Fruit fly (Drosophila melanogaster) whole organism, embryonic: ENCODE data around the gene CG42299.

Experiments
- Abd-B ChIP-seq: fragments of 200-800 bp; sonication (Bioruptor generic); optimal IDR thresholded peaks from 2 replicates; lab custom pipeline; 2018; ENCODE audit warnings: missing biosample characterization, mild to moderate bottlenecking, missing genetic modification characterization, moderate library complexity
- Awh ChIP-seq: fragments of 200-800 bp; sonication (Bioruptor generic); IDR thresholded peaks from 2 replicates; pipeline ENCODE4, ENCODE4 v1.3.6; 2022; ENCODE audit warnings: missing biosample characterization, missing genetic modification characterization
- Bdp1 ChIP-seq: fragments of 200-800 bp; sonication (Bioruptor generic); optimal IDR thresholded peaks from 3 replicates; lab custom pipeline; 2016; ENCODE audit warnings: missing biosample characterization, missing genetic modification characterization
- CG1024 ChIP-seq: fragments of 200-800 bp; sonication (Bioruptor generic); IDR thresholded peaks from 2 replicates; pipeline ENCODE4 v1.3.6; 2022; ENCODE audit warnings: missing biosample characterization, missing genetic modification characterization
- CG10565 ChIP-seq: fragments of 200-800 bp; sonication (Bioruptor generic); optimal IDR thresholded peaks from 3 replicates; lab custom pipeline; 2016; ENCODE audit warnings: missing biosample characterization, mild to moderate bottlenecking, missing genetic modification characterization
- CG13624 ChIP-seq: fragments of 200-800 bp; sonication (Bioruptor generic); optimal IDR thresholded peaks from 2 replicates; lab custom pipeline; 2016; ENCODE audit warnings: missing biosample characterization, missing genetic modification characterization
- CG14667 ChIP-seq: fragments of 200-800 bp; sonication (Bioruptor generic); IDR thresholded peaks from 2 replicates; pipeline ENCODE4 v1.3.6; 2022; ENCODE audit warnings: missing biosample characterization, missing genetic modification characterization
- CG1602 ChIP-seq: fragments of 200-800 bp; sonication (Bioruptor generic); optimal IDR thresholded peaks from 3 replicates; lab custom pipeline; 2016; ENCODE audit warnings: missing biosample characterization, missing genetic modification characterization
- CG31224 ChIP-seq: fragments of 200-800 bp; sonication (Bioruptor generic); IDR thresholded peaks from 2 replicates; pipeline ENCODE4 v1.3.6; 2022; ENCODE audit warnings: missing biosample characterization, missing genetic modification characterization
- CG34422 ChIP-seq: fragments of 200-800 bp; sonication (Bioruptor generic); IDR thresholded peaks from 3 replicates; pipeline ENCODE4 v1.3.6; 2022; ENCODE audit warnings: missing biosample characterization, missing genetic modification characterization
- CG42726 ChIP-seq: fragments of 200-800 bp; sonication (Bioruptor generic); IDR thresholded peaks from 2 replicates; pipeline ENCODE4 v1.3.6; 2022; ENCODE audit warnings: missing biosample characterization, missing genetic modification characterization; ENCODE audit not compliant: partially characterized antibody
- CG4424 ChIP-seq: fragments of 200-800 bp; sonication (Bioruptor generic); optimal IDR thresholded peaks from 3 replicates; lab custom pipeline; 2016; ENCODE audit warnings: missing biosample characterization, missing genetic modification characterization
- CG5245 ChIP-seq: fragments of 200-800 bp; sonication (Bioruptor generic); optimal IDR thresholded peaks from 3 replicates; lab custom pipeline; 2016; ENCODE audit warnings: missing biosample characterization, missing genetic modification characterization
- CG5953 ChIP-seq: fragments of 200-800 bp; sonication (Bioruptor generic); IDR thresholded peaks from 2 replicates; pipeline ENCODE4 v1.3.6; 2022; ENCODE audit warnings: missing biosample characterization, missing genetic modification characterization
- CG6175 ChIP-seq: fragments of 200-800 bp; sonication (Bioruptor generic); IDR thresholded peaks from 3 replicates; pipeline ENCODE4 v1.3.6; 2022; ENCODE audit warnings: missing biosample characterization, missing genetic modification characterization
- CG8281 ChIP-seq: fragments of 200-800 bp; sonication (Bioruptor generic); optimal IDR thresholded peaks from 2 replicates; lab custom pipeline; 2018; ENCODE audit warnings: missing biosample characterization, mild to moderate bottlenecking, missing genetic modification characterization, moderate library complexity
- CG8290 ChIP-seq, 3 experiments: fragments of 200-800 bp; sonication (Bioruptor generic); optimal IDR thresholded peaks; 2 replicates each; lab custom pipeline; 2016 to 2019; ENCODE audit warnings: missing biosample characterization in 3 of 3, missing genetic modification characterization in 3 of 3, mild to moderate bottlenecking in 2 of 3, moderate library complexity in 1 of 3
- CHES-1-like ChIP-seq: fragments of 200-800 bp; sonication (Bioruptor generic); optimal IDR thresholded peaks from 2 replicates; lab custom pipeline; 2016; ENCODE audit warnings: missing biosample characterization, missing genetic modification characterization
- CoRest ChIP-seq: fragments of 200-800 bp; sonication (Bioruptor generic); optimal IDR thresholded peaks from 3 replicates; lab custom pipeline; 2018; ENCODE audit warnings: missing biosample characterization, mild to moderate bottlenecking, missing genetic modification characterization, moderate library complexity
- CrebB ChIP-seq: fragments of 200-800 bp; sonication (Bioruptor generic); optimal IDR thresholded peaks from 3 replicates; lab custom pipeline; 2018; ENCODE audit warnings: missing biosample characterization, mild to moderate bottlenecking, missing genetic modification characterization
- Dad ChIP-seq: fragments of 200-800 bp; sonication (Bioruptor generic); optimal IDR thresholded peaks from 3 replicates; lab custom pipeline; 2016; ENCODE audit warnings: missing biosample characterization, missing genetic modification characterization
- Dfd ChIP-seq, 2 experiments: fragments of >200 bp; optimal IDR thresholded peaks; 2 replicates each; lab custom pipeline; 2017; ENCODE audit warnings: missing biosample characterization in 2 of 2, missing genetic modification characterization in 2 of 2
- Dip2 ChIP-seq: fragments of 200-800 bp; sonication (Bioruptor generic); IDR thresholded peaks from 2 replicates; pipeline ENCODE4 v1.3.6; 2022; ENCODE audit warnings: missing biosample characterization, missing genetic modification characterization
- Doc2 ChIP-seq: fragments of 200-800 bp; sonication (Bioruptor generic); IDR thresholded peaks from 2 replicates; pipeline ENCODE4 v1.3.6; 2022; ENCODE audit warnings: missing biosample characterization, missing genetic modification characterization
- Eip74EF ChIP-seq, 2 experiments: fragments of 200-800 bp in 1 of 2; fragments of >200 bp in 1 of 2; sonication (Bioruptor generic) in 1 of 2; optimal IDR thresholded peaks; 2 replicates each; lab custom pipeline; 2017 to 2019; ENCODE audit warnings: missing biosample characterization in 2 of 2, missing genetic modification characterization in 2 of 2, mild to moderate bottlenecking in 1 of 2, moderate library complexity in 1 of 2
- HmgD ChIP-seq: fragments of 200-800 bp; sonication (Bioruptor generic); optimal IDR thresholded peaks from 3 replicates; lab custom pipeline; 2016; ENCODE audit warnings: missing biosample characterization, missing genetic modification characterization
- Lim3 ChIP-seq: fragments of 200-800 bp; sonication (Bioruptor generic); IDR thresholded peaks from 2 replicates; pipeline ENCODE4 v1.3.6; 2022; ENCODE audit warnings: missing biosample characterization, missing genetic modification characterization
- Lpt ChIP-seq: fragments of >200 bp; optimal IDR thresholded peaks from 2 replicates; lab custom pipeline; 2018; ENCODE audit warnings: missing biosample characterization, missing genetic modification characterization
- MESR4 ChIP-seq: fragments of 200-800 bp; sonication (Bioruptor generic); optimal IDR thresholded peaks from 2 replicates; lab custom pipeline; 2018; ENCODE audit warnings: missing biosample characterization, mild to moderate bottlenecking, missing genetic modification characterization, moderate library complexity
- Nf-YC ChIP-seq: fragments of 200-800 bp; optimal IDR thresholded peaks from 3 replicates; lab custom pipeline; 2019; ENCODE audit warnings: missing biosample characterization, mild to moderate bottlenecking, missing genetic modification characterization, moderate library complexity
- Six4 ChIP-seq: fragments of 200-800 bp; sonication (Bioruptor generic); optimal IDR thresholded peaks from 2 replicates; lab custom pipeline; 2016; ENCODE audit warnings: missing biosample characterization, missing genetic modification characterization
- Spps ChIP-seq: fragments of 200-800 bp; sonication (Bioruptor generic); optimal IDR thresholded peaks from 2 replicates; lab custom pipeline; 2018; ENCODE audit warnings: missing biosample characterization, mild to moderate bottlenecking, missing genetic modification characterization
- Usf ChIP-seq: fragments of 200-800 bp; sonication (Bioruptor generic); optimal IDR thresholded peaks from 2 replicates; lab custom pipeline; 2017; ENCODE audit warnings: missing genotype, missing biosample characterization, missing genetic modification characterization
- dpn ChIP-seq, 2 experiments: fragments of 200-800 bp; sonication (Bioruptor generic); optimal IDR thresholded peaks; 3 replicates each; lab custom pipeline; 2016; ENCODE audit warnings: missing biosample characterization in 2 of 2, missing genetic modification characterization in 2 of 2
- dysf ChIP-seq: fragments of 200-800 bp; sonication (Bioruptor generic); IDR thresholded peaks from 3 replicates; pipeline ENCODE4 v1.3.6; 2022; ENCODE audit warnings: missing biosample characterization, missing genetic modification characterization
- ems ChIP-seq: fragments of 200-800 bp; sonication (Bioruptor generic); optimal IDR thresholded peaks from 3 replicates; lab custom pipeline; 2016; ENCODE audit warnings: missing biosample characterization, missing genetic modification characterization
- en ChIP-seq: fragments of 200-800 bp; sonication (Bioruptor generic); optimal IDR thresholded peaks from 2 replicates; lab custom pipeline; 2016; ENCODE audit warnings: missing biosample characterization, missing genetic modification characterization
- esg ChIP-seq: fragments of 200-800 bp; sonication (Bioruptor generic); conservative IDR thresholded peaks from 2 replicates; pipeline ENCODE4 v1.3.6; 2022; ENCODE audit warnings: missing biosample characterization, missing genetic modification characterization
- eyg ChIP-seq: fragments of 200-800 bp; sonication (Bioruptor generic); optimal IDR thresholded peaks from 3 replicates; lab custom pipeline; 2016; ENCODE audit warnings: missing biosample characterization, missing genetic modification characterization
- fd3F ChIP-seq: fragments of 200-800 bp; sonication (Bioruptor generic); optimal IDR thresholded peaks from 2 replicates; lab custom pipeline; 2018; ENCODE audit warnings: missing biosample characterization, mild to moderate bottlenecking, missing genetic modification characterization, moderate library complexity
- grau ChIP-seq: fragments of 200-800 bp; optimal IDR thresholded peaks from 3 replicates; lab custom pipeline; 2019; ENCODE audit warnings: missing biosample characterization, mild to moderate bottlenecking, missing genetic modification characterization, moderate library complexity
- jigr1 ChIP-seq: fragments of 200-800 bp; sonication (Bioruptor generic); IDR thresholded peaks from 3 replicates; pipeline ENCODE4 v1.3.6; 2022; ENCODE audit warnings: missing biosample characterization, missing genetic modification characterization
- otp ChIP-seq: fragments of 200-800 bp; sonication (Bioruptor generic); IDR thresholded peaks from 3 replicates; pipeline ENCODE4, ENCODE4 v1.3.6; 2022; ENCODE audit warnings: missing biosample characterization, missing genetic modification characterization
- pho ChIP-seq: fragments of 200-800 bp; sonication (Bioruptor generic); optimal IDR thresholded peaks from 2 replicates; lab custom pipeline; 2016; ENCODE audit warnings: missing biosample characterization, missing genetic modification characterization
- rib ChIP-seq: fragments of 200-800 bp; sonication (Bioruptor generic); IDR thresholded peaks from 2 replicates; pipeline ENCODE4 v1.3.6; 2022; ENCODE audit warnings: missing biosample characterization, missing genetic modification characterization
- salm ChIP-seq: fragments of 200-800 bp; sonication (Bioruptor generic); optimal IDR thresholded peaks from 2 replicates; lab custom pipeline; 2018; ENCODE audit warnings: missing biosample characterization, mild to moderate bottlenecking, missing genetic modification characterization
- sens ChIP-seq: fragments of 200-800 bp; sonication (Bioruptor generic); peaks from one replicate; lab custom pipeline; 2016; ENCODE audit warnings: missing biosample characterization, missing genetic modification characterization
- shn ChIP-seq: fragments of 200-800 bp; sonication (Bioruptor generic); optimal IDR thresholded peaks from 3 replicates; lab custom pipeline; 2016; ENCODE audit warnings: missing biosample characterization, missing genetic modification characterization
- sisA ChIP-seq: fragments of 200-800 bp; sonication (Bioruptor generic); IDR thresholded peaks from 2 replicates; pipeline ENCODE4 v1.3.6; 2022; ENCODE audit warnings: missing biosample characterization, missing genetic modification characterization
- sna ChIP-seq: fragments of 200-800 bp; sonication (Bioruptor generic); IDR thresholded peaks from 2 replicates; pipeline ENCODE4 v1.3.6; 2022; ENCODE audit warnings: missing biosample characterization, missing genetic modification characterization; ENCODE audit not compliant: partially characterized antibody
- toy ChIP-seq: fragments of 200-800 bp; sonication (Bioruptor generic); IDR thresholded peaks from 2 replicates; pipeline ENCODE4 v1.3.6; 2022; ENCODE audit warnings: missing biosample characterization, missing genetic modification characterization
- zen ChIP-seq: fragments of 200-800 bp; sonication (Bioruptor generic); optimal IDR thresholded peaks from 3 replicates; lab custom pipeline; 2018; ENCODE audit warnings: missing biosample characterization, mild to moderate bottlenecking, missing genetic modification characterization, moderate library complexity
- zfh2 ChIP-seq: fragments of 200-800 bp; sonication (Bioruptor generic); optimal IDR thresholded peaks from 2 replicates; lab custom pipeline; 2016; ENCODE audit warnings: missing biosample characterization, missing genetic modification characterization

Gene CG42299

dm6 chrX:15578043-15578442 is 2.6 kb upstream of the CG42299 start, which contains the start of the genes cerv and CG7872 (continued):
- TF ChIP-seq CG5953 (GFP tag; lab: Robert Waterston, UW) (no peak), zen (tag; lab: Kevin White, UChicago) (no peak), HmgD (GFP tag; lab: Kevin White, UChicago) (no peak), CG42726 (GFP tag; lab: Robert Waterston, UW) (0 out of 2 replicates have a peak, but pooled peaks have one; percentile 22), Dip2 (GFP tag; lab: Robert Waterston, UW) (no peak), Usf (no peak), Spps (no peak), esg (GFP tag; lab: Robert Waterston, UW) (no peak), Six4 (GFP tag; lab: Kevin White, UChicago) (no peak), rib (GFP tag; lab: Robert Waterston, UW) (no peak), Dad (GFP tag; lab: Kevin White, UChicago) (no peak), dysf (GFP tag; lab: Robert Waterston, UW) (no peak), CG8290 (GFP tag; optimal IDR thresholded peaks at IDR 0.05; lab: Kevin White, UChicago) (no peak), CG8290 (tag; optimal IDR thresholded peaks at IDR 0.05; lab: Kevin White, UChicago) (peak in 1 of 2 experiments; percentile 45), sna (GFP tag; lab: Robert Waterston, UW) (peak; percentile 66), Doc2 (GFP tag; lab: Robert Waterston, UW) (no peak), Lim3 (GFP tag; lab: Robert Waterston, UW) (no peak), CG5245 (no peak), zfh2 (GFP tag; lab: Kevin White, UChicago) (no peak), CG4424 (GFP tag; lab: Kevin White, UChicago) (no peak), CoRest (tag; lab: Kevin White, UChicago) (no peak), CG14667 (GFP tag; lab: Robert Waterston, UW) (no peak), CrebB (tag; lab: Kevin White, UChicago) (no peak), CG34422 (GFP tag; lab: Robert Waterston, UW) (no peak), otp (GFP tag; lab: Robert Waterston, UW) (no peak), Nf-YC (no peak), CG31224 (GFP tag; lab: Robert Waterston, UW) (no peak), CG10565 (GFP tag; lab: Kevin White, UChicago) (no peak), salm (tag; lab: Kevin White, UChicago) (no peak), grau (tag; lab: Kevin White, UChicago) (no peak), Dfd (GFP tag; optimal IDR thresholded peaks at IDR 0.05; lab: Kevin White, UChicago) (no peak), CG6175 (GFP tag; lab: Robert Waterston, UW) (no peak), shn (GFP tag; lab: Kevin White, UChicago) (no peak), Bdp1 (GFP tag; lab: Kevin White, UChicago) (no peak), sens (GFP tag; lab: Kevin White, UChicago) (peak; percentile 45), CG8281 (tag; lab: Kevin White, UChicago) (no peak), sisA (no peak), dpn (GFP tag; optimal IDR thresholded peaks at IDR 0.05; lab: Kevin White, UChicago) (peak in 1 of 2 experiments; percentile 17), MESR4 (GFP tag; lab: Kevin White, UChicago) (peak; percentile 54), ems (no peak), Abd-B (GFP tag; lab: Kevin White, UChicago) (no peak), CHES-1-like (GFP tag; lab: Kevin White, UChicago) (no peak), Lpt (no peak), Awh (no peak), toy (GFP tag; lab: Robert Waterston, UW) (no peak), en (GFP tag; lab: Kevin White, UChicago) (no peak), pho (GFP tag; lab: Kevin White, UChicago) (no peak), fd3F (no peak), jigr1 (GFP tag; lab: Robert Waterston, UW) (no peak), eyg (no peak), CG13624 (GFP tag; lab: Kevin White, UChicago) (no peak), CG1602 (GFP tag; lab: Kevin White, UChicago) (no peak), CG1024 (no peak), Eip74EF (GFP tag; optimal IDR thresholded peaks at IDR 0.05; lab: Kevin White, UChicago) (no peak)
